Worm (Caenorhabditis elegans) whole organism, late embryonic: ENCODE measurements around the gene Y66D12A.13.

Experiments used
- K09A11.1 ChIP-seq: sonication (generic microtip); optimal IDR thresholded peaks from 2 replicates; lab custom pipeline; 2017; ENCODE audit warnings: antibody characterized with exemption, mild to moderate bottlenecking, missing genetic modification characterization, missing compliant biosample characterization; ENCODE audit not compliant: insufficient read depth
- ahr-1 ChIP-seq: sonication (generic microtip); optimal IDR thresholded peaks from 2 replicates; lab custom pipeline; 2016; ENCODE audit warnings: missing genetic modification characterization, missing compliant biosample characterization
- ama-1 ChIP-seq: fragments of 150-350 bp; optimal IDR thresholded peaks from 2 replicates; lab custom pipeline; 2014
- ceh-18 ChIP-seq: sonication (generic microtip); optimal IDR thresholded peaks from 2 replicates; lab custom pipeline; 2016; ENCODE audit warnings: missing genetic modification characterization, missing compliant biosample characterization
- elt-2 ChIP-seq: sonication (generic microtip); optimal IDR thresholded peaks from 2 replicates; lab custom pipeline; 2016; ENCODE audit warnings: missing genetic modification reagents, missing genetic modification characterization, missing compliant biosample characterization
- elt-4 ChIP-seq: sonication (generic microtip); optimal IDR thresholded peaks from 2 replicates; lab custom pipeline; 2016; ENCODE audit warnings: missing genetic modification characterization, missing compliant biosample characterization
- nhr-11 ChIP-seq: fragments of 150-350 bp; optimal IDR thresholded peaks from 2 replicates; lab custom pipeline; 2014; ENCODE audit warnings: missing biosample characterization, missing genetic modification characterization
- pag-3 ChIP-seq: sonication (generic microtip); optimal IDR thresholded peaks from 2 replicates; lab custom pipeline; 2016; ENCODE audit warnings: missing compliant biosample characterization, missing genetic modification characterization, borderline replicate concordance
- pha-4 ChIP-seq: fragments of 150-350 bp; optimal IDR thresholded peaks from 2 replicates; lab custom pipeline; 2018; ENCODE audit warnings: missing biosample characterization, missing genetic modification reagents, missing genetic modification characterization
- ref-2 ChIP-seq: sonication (generic microtip); optimal IDR thresholded peaks from 2 replicates; lab custom pipeline; 2016; ENCODE audit warnings: missing genetic modification characterization, missing compliant biosample characterization
- unc-42 ChIP-seq: sonication (generic microtip); optimal IDR thresholded peaks from 2 replicates; lab custom pipeline; 2016; ENCODE audit warnings: missing genotype, missing genetic modification characterization, missing compliant biosample characterization
- ztf-16 ChIP-seq: sonication (generic microtip); optimal IDR thresholded peaks from 2 replicates; lab custom pipeline; 2017; ENCODE audit warnings: missing genetic modification characterization, missing compliant biosample characterization

ce11 chrIII:11524073-11524472 lies 24.1 kb upstream of the Y66D12A.13 start:
- TF ChIP-seq unc-42 (no peak), ahr-1 (tag; lab: Kevin White, UChicago) (no peak), pag-3 (tag; lab: Kevin White, UChicago) (no peak), ama-1 (lab: Kevin White, UChicago) (no peak), ceh-18 (tag; lab: Kevin White, UChicago) (no peak), nhr-11 (tag; lab: Kevin White, UChicago) (no peak), elt-2 (no peak), elt-4 (tag; lab: Kevin White, UChicago) (no peak), pha-4 (tag; lab: Kevin White, UChicago) (no peak), ztf-16 (tag; lab: Kevin White, UChicago) (no peak), ref-2 (no peak), K09A11.1 (tag; lab: Kevin White, UChicago) (no peak)
